Worm (Caenorhabditis elegans): ENCODE results near the gene C26B9.2.

C26B9.2 gene

DNA sequence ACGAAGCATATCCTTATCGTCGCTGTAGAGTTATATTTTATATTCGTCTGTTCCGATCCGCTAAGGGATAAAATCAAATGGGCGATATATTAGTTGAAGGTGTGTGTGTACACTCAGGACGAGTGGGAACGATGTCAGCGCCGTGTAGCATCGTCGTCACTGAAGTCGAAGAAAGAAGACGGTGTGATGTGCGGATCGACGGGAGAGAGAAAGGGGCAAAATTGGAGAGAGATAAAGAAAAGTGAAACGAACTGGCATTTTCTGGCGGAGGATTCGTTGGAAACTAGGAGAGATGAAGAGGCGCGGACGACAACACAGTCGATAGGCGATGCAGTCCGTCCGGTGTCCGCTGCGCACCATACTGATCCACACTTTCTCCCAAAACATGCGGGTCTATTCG is 2.0 kb upstream of the C26B9.2 start, which contains the start of gene C26B9.3:
C26B9.3 (plus strand) TSS at position 343 of the 400 bp plus-strand sequence.
- TF ChIP-seq hmg-4 (GFP tag; optimal IDR thresholded peaks at IDR 0.05) (no peak), hnd-1 (tag; optimal IDR thresholded peaks at IDR 0.05) (no peak), ceh-36 (tag; optimal IDR thresholded peaks at IDR 0.05) (no peak), tbx-37 (GFP tag; conservative IDR thresholded peaks at IDR 0.05) (no peak), ets-7 (tag; optimal IDR thresholded peaks at IDR 0.05) (no peak), pes-1 (GFP tag; IDR thresholded peaks at IDR 0.05) (no peak), aly-1 (tag; optimal IDR thresholded peaks at IDR 0.05) (no peak), sea-1 (GFP tag; conservative IDR thresholded peaks at IDR 0.05) (no peak), ceh-13 (GFP tag; optimal IDR thresholded peaks at IDR 0.05) (no peak), tra-4 (tag; optimal IDR thresholded peaks at IDR 0.05) (no peak), tbx-11 (GFP tag; IDR thresholded peaks at IDR 0.05) (no peak), scrt-1 (GFP tag; IDR thresholded peaks at IDR 0.05) (no peak), flt-1 (GFP tag; IDR thresholded peaks at IDR 0.05) (no peak), hmbx-1 (tag; optimal IDR thresholded peaks at IDR 0.05) (no peak), F13C5.2 (tag; optimal IDR thresholded peaks at IDR 0.05) (no peak), ama-1 (optimal IDR thresholded peaks at IDR 0.05) (no peak), B0310.2 (tag; optimal IDR thresholded peaks at IDR 0.05) (no peak)

DNA sequence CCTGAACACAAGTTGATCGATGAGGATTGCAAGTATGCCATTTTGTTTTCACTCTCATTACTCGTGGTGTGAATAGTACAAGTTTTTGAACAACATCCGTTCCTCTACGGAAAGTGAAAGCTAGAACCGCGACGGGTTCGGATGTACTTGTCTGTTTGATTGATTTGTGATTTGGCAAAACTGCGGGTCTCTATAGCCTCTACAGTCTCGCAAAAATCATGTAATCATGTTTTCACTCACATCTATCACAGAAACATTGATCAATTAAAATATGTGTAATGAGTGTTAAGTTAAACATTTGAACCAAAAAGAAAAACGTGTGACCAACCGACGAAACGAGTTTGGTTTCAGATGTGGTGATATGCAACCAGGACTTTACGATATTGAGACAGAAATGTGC is 632 bp upstream of the C26B9.2 start:
- TF ChIP-seq tbx-11 (GFP tag; IDR thresholded peaks at IDR 0.05) (no peak), pes-1 (GFP tag; IDR thresholded peaks at IDR 0.05) (no peak), sea-1 (GFP tag; conservative IDR thresholded peaks at IDR 0.05) (no peak), ets-7 (tag; optimal IDR thresholded peaks at IDR 0.05) (no peak), ama-1 (optimal IDR thresholded peaks at IDR 0.05) (no peak), aly-1 (tag; optimal IDR thresholded peaks at IDR 0.05) (no peak), tbx-37 (GFP tag; conservative IDR thresholded peaks at IDR 0.05) (no peak), B0310.2 (tag; optimal IDR thresholded peaks at IDR 0.05) (no peak), ceh-36 (tag; optimal IDR thresholded peaks at IDR 0.05) (no peak), ceh-13 (GFP tag; optimal IDR thresholded peaks at IDR 0.05) (no peak), hmg-4 (GFP tag; optimal IDR thresholded peaks at IDR 0.05) (no peak)

DNA sequence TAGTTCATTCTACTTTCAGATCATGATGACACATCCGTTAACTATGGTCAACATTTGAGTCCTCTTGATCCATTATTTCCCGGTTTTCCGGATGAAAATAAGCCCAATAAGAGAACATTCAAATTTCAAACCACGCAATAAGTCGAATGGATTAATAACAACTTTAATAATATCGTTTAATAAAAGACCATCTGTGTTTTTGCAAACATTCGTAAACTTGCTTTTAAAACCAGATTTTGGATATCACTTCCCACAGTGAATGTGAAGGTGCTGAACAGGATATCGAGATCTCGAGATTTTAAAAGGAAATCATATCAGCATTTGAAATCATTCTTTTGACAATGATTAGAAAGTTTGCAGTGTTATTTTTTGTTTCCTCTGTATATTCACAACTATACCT is 2.0 kb downstream of the C26B9.2 start, which contains the start of gene C26B9.7:
C26B9.7 (plus strand) TSS at position 301 of the 400 bp plus-strand sequence.
- TF ChIP-seq tbx-37 (GFP tag; conservative IDR thresholded peaks at IDR 0.05) (no peak), flt-1 (GFP tag; IDR thresholded peaks at IDR 0.05) (no peak), scrt-1 (GFP tag; IDR thresholded peaks at IDR 0.05) (no peak), sea-1 (GFP tag; conservative IDR thresholded peaks at IDR 0.05) (no peak), tra-4 (tag; optimal IDR thresholded peaks at IDR 0.05) (no peak), tbx-11 (GFP tag; IDR thresholded peaks at IDR 0.05) (no peak), hnd-1 (tag; optimal IDR thresholded peaks at IDR 0.05) (no peak), hmg-4 (GFP tag; optimal IDR thresholded peaks at IDR 0.05) (no peak), hmbx-1 (tag; optimal IDR thresholded peaks at IDR 0.05) (no peak), ets-7 (tag; optimal IDR thresholded peaks at IDR 0.05) (no peak), aly-1 (tag; optimal IDR thresholded peaks at IDR 0.05) (no peak)

- TF ChIP-seq ceh-13 (GFP tag; optimal IDR thresholded peaks at IDR 0.05) = no peak
- no peak for TF ChIP-seq hmbx-1 (tag; optimal IDR thresholded peaks at IDR 0.05)
- no peak for TF ChIP-seq B0310.2 (tag; optimal IDR thresholded peaks at IDR 0.05)
- no peak for TF ChIP-seq tbx-11 (GFP tag; IDR thresholded peaks at IDR 0.05)
- no peak for TF ChIP-seq hmg-4 (GFP tag; optimal IDR thresholded peaks at IDR 0.05)
- TF ChIP-seq ama-1 (optimal IDR thresholded peaks at IDR 0.05) = no peak
- no peak for TF ChIP-seq hnd-1 (tag; optimal IDR thresholded peaks at IDR 0.05)
- TF ChIP-seq sea-1 (GFP tag; conservative IDR thresholded peaks at IDR 0.05) = no peak
- TF ChIP-seq aly-1 (tag; optimal IDR thresholded peaks at IDR 0.05) = no peak
- TF ChIP-seq pes-1 (GFP tag; IDR thresholded peaks at IDR 0.05) = no peak
- TF ChIP-seq ceh-36 (tag; optimal IDR thresholded peaks at IDR 0.05) = no peak
- TF ChIP-seq tbx-37 (GFP tag; conservative IDR thresholded peaks at IDR 0.05) = no peak
- no peak for TF ChIP-seq F13C5.2 (tag; optimal IDR thresholded peaks at IDR 0.05)
- no peak for TF ChIP-seq ets-7 (tag; optimal IDR thresholded peaks at IDR 0.05)
- no peak for TF ChIP-seq scrt-1 (GFP tag; IDR thresholded peaks at IDR 0.05)
- no peak for TF ChIP-seq tra-4 (tag; optimal IDR thresholded peaks at IDR 0.05)
- TF ChIP-seq flt-1 (GFP tag; IDR thresholded peaks at IDR 0.05) = no peak
These were observed 4.3 kb downstream of the C26B9.2 start, which contains the start of gene C26B9.1 for ce11 chrX:5344287-5344686. C26B9.1 (plus strand) TSS chrX:5344587.

- no peak for TF ChIP-seq flt-1 (GFP tag; IDR thresholded peaks at IDR 0.05)
- no peak for TF ChIP-seq ets-7 (tag; optimal IDR thresholded peaks at IDR 0.05)
- no peak for TF ChIP-seq ama-1 (optimal IDR thresholded peaks at IDR 0.05)
- TF ChIP-seq pes-1 (GFP tag; IDR thresholded peaks at IDR 0.05) = no peak
- no peak for TF ChIP-seq F13C5.2 (tag; optimal IDR thresholded peaks at IDR 0.05)
- TF ChIP-seq sea-1 (GFP tag; conservative IDR thresholded peaks at IDR 0.05) = no peak
- TF ChIP-seq hmbx-1 (tag; optimal IDR thresholded peaks at IDR 0.05) = no peak
- no peak for TF ChIP-seq tbx-11 (GFP tag; IDR thresholded peaks at IDR 0.05)
- TF ChIP-seq scrt-1 (GFP tag; IDR thresholded peaks at IDR 0.05) = no peak
- TF ChIP-seq hmg-4 (GFP tag; optimal IDR thresholded peaks at IDR 0.05) = no peak
- no peak for TF ChIP-seq aly-1 (tag; optimal IDR thresholded peaks at IDR 0.05)
- no peak for TF ChIP-seq hnd-1 (tag; optimal IDR thresholded peaks at IDR 0.05)
- TF ChIP-seq tra-4 (tag; optimal IDR thresholded peaks at IDR 0.05) = no peak
- no peak for TF ChIP-seq tbx-37 (GFP tag; conservative IDR thresholded peaks at IDR 0.05)
These were observed 6.3 kb downstream of the C26B9.2 start for ce11 chrX:5346303-5346702.

- TF ChIP-seq ama-1 (optimal IDR thresholded peaks at IDR 0.05) (no peak), ceh-13 (GFP tag; optimal IDR thresholded peaks at IDR 0.05) (no peak), hnd-1 (tag; optimal IDR thresholded peaks at IDR 0.05) (no peak)
These were observed 7.9 kb downstream of the C26B9.2 start for ce11 chrX:5347856-5348255.

- TF ChIP-seq hmg-4 (GFP tag; optimal IDR thresholded peaks at IDR 0.05) (no peak), ceh-36 (tag; optimal IDR thresholded peaks at IDR 0.05) (no peak), ama-1 (optimal IDR thresholded peaks at IDR 0.05) (no peak), sea-1 (GFP tag; conservative IDR thresholded peaks at IDR 0.05) (no peak), hmbx-1 (tag; optimal IDR thresholded peaks at IDR 0.05) (no peak), tbx-11 (GFP tag; IDR thresholded peaks at IDR 0.05) (no peak), flt-1 (GFP tag; IDR thresholded peaks at IDR 0.05) (no peak)
These were observed 8.7 kb downstream of the C26B9.2 start, which contains the start of gene syx-3 for ce11 chrX:5348529-5349148. syx-3 (plus strand) TSS chrX:5349098.
